Fruit fly (Drosophila melanogaster): ENCODE data around the gene CG7049.
A peak's percentile ranks its signal among the peaks of the same experiment; 100 is the strongest.

DNA sequence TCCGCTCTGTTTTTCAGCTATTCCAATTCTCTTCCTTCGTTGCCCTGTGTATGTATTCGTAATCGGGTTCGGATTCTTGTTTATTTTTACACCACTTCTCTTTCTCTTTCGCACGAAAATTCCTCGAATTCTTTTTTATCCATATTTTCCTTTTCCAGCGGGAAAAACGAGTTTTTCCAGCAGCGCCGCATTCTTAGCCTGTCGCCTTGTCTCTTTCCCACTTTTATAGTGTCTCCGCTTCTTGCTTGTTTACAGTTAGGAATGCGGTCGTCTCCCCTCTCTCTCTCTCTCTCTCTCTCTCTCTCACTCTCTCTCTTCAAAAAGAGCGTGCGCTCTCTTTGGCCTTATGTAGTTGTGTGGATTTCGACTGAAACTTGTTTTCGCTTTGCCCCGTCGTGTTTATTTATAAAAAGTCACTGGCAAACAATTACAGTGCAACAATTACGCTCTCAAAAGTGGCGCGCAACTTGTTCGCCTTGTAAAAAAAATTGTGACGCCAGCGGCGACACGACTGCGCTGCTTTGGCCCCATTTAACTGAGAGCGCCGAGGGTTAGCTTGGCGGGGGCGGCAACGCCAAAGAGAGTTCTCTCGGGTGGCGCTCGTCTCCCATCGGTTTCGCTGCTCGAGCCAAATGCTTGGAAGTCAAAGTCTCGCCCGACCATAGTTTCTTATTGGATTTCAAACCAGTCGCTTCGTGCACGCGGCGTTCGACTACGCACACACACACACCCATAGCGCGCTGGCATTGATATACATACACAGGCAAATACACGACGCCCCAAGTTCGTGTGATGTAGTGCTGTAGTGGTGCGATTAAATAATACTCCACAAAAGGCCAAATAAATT, 44.7 kb downstream of the CG7049 start:
- TF ChIP-seq EcR (GFP tag; optimal IDR thresholded peaks at IDR 0.05) (peak; percentile 96), CG9948 (tag; optimal IDR thresholded peaks at IDR 0.05) (no peak), CG34367 (tag; optimal IDR thresholded peaks at IDR 0.05) (peak; percentile 13), CG14655 (GFP tag; optimal IDR thresholded peaks at IDR 0.05) (peak; percentile 57), Snoo (tag; optimal IDR thresholded peaks at IDR 0.05) (no peak)

Data from whole organism, pupa.